Fruit fly (Drosophila melanogaster) whole organism, wandering third instar larva: ENCODE results near the gene Dbx.
A peak's percentile ranks its signal among the peaks of the same experiment; 100 is the strongest.

ENCODE experiments used
- Abd-B ChIP-seq: fragments of >200 bp; optimal IDR thresholded peaks from 2 replicates; lab custom pipeline; 2017; ENCODE audit warnings: missing biosample characterization, missing genetic modification characterization
- CG32264 ChIP-seq: fragments of 200-800 bp; sonication (Bioruptor generic); optimal IDR thresholded peaks from 2 replicates; lab custom pipeline; 2016; ENCODE audit warnings: missing biosample characterization, missing genetic modification characterization
- CG9705 ChIP-seq: fragments of 200-800 bp; sonication (Bioruptor generic); optimal IDR thresholded peaks from 2 replicates; lab custom pipeline; 2018; ENCODE audit warnings: missing biosample characterization, mild to moderate bottlenecking, missing genetic modification characterization
- CrebA ChIP-seq: fragments of 200-800 bp; sonication (Bioruptor generic); optimal IDR thresholded peaks from 2 replicates; lab custom pipeline; 2016; ENCODE audit warnings: missing biosample characterization, mild to moderate bottlenecking, missing genetic modification characterization, borderline replicate concordance
- Dfd ChIP-seq: fragments of >200 bp; optimal IDR thresholded peaks from 2 replicates; lab custom pipeline; 2017; ENCODE audit warnings: missing biosample characterization, missing genetic modification characterization
- Dif ChIP-seq: fragments of 200-275, 200-300 bp; sonication (Bioruptor generic); optimal IDR thresholded peaks from 2 replicates; lab custom pipeline; 2018; ENCODE audit warnings: missing biosample characterization, missing genetic modification characterization; ENCODE audit not compliant: partially characterized antibody
- GATAd ChIP-seq: sonication (Bioruptor generic); optimal IDR thresholded peaks from 2 replicates; lab custom pipeline; 2016; ENCODE audit warnings: missing biosample characterization, missing genetic modification characterization
- HLH106 ChIP-seq: fragments of 200-800 bp; optimal IDR thresholded peaks from 3 replicates; lab custom pipeline; 2019; ENCODE audit warnings: missing biosample characterization, mild to moderate bottlenecking, missing genetic modification characterization, moderate library complexity
- Hnf4 ChIP-seq: fragments of 200-800 bp; sonication (Bioruptor generic); optimal IDR thresholded peaks from 2 replicates; lab custom pipeline; 2016; ENCODE audit warnings: missing biosample characterization, mild to moderate bottlenecking, missing genetic modification characterization
- Hr83 ChIP-seq: fragments of 200-300 bp; sonication (Bioruptor generic); optimal IDR thresholded peaks from 2 replicates; lab custom pipeline; 2016; ENCODE audit warnings: missing biosample characterization, mild to moderate bottlenecking, missing genetic modification characterization, moderate library complexity; ENCODE audit not compliant: poor library complexity, severe bottlenecking
- Jra ChIP-seq: sonication (Bioruptor generic); optimal IDR thresholded peaks from 2 replicates; lab custom pipeline; 2016; ENCODE audit warnings: missing biosample characterization, missing genetic modification characterization
- Mio ChIP-seq: sonication (Bioruptor generic); optimal IDR thresholded peaks from 2 replicates; lab custom pipeline; 2016; ENCODE audit warnings: missing biosample characterization, missing genetic modification characterization
- N ChIP-seq: fragments of >200 bp; optimal IDR thresholded peaks from 2 replicates; lab custom pipeline; 2018; ENCODE audit warnings: missing biosample characterization, missing external identifiers, missing genetic modification characterization
- Rel ChIP-seq, 2 experiments: fragments of 200-800 bp; sonication (Bioruptor generic) in 1 of 2; optimal IDR thresholded peaks; 2 replicates in 1 of 2; 3 replicates in 1 of 2; lab custom pipeline; 2016 to 2019; ENCODE audit warnings: mild to moderate bottlenecking in 2 of 2, missing biosample characterization in 2 of 2, missing genetic modification characterization in 2 of 2, moderate library complexity in 1 of 2
- Sp1 ChIP-seq: fragments of 200-800 bp; sonication (Bioruptor generic); optimal IDR thresholded peaks from 3 replicates; lab custom pipeline; 2019; ENCODE audit warnings: missing biosample characterization, mild to moderate bottlenecking, missing genetic modification characterization, moderate library complexity
- Vsx2 ChIP-seq: fragments of 200-300, 225-300 bp; sonication (Bioruptor generic); optimal IDR thresholded peaks from 2 replicates; lab custom pipeline; 2018; ENCODE audit warnings: missing biosample characterization, missing genetic modification characterization; ENCODE audit not compliant: partially characterized antibody
- br ChIP-seq: fragments of 200-800 bp; sonication (Bioruptor generic); optimal IDR thresholded peaks from 2 replicates; lab custom pipeline; 2016; ENCODE audit warnings: missing biosample characterization, missing genetic modification characterization
- dl ChIP-seq, 2 experiments: fragments of 175-275, 200-275 bp in 1 of 2; fragments of 200-275 bp in 1 of 2; sonication (Bioruptor generic); optimal IDR thresholded peaks; lab custom pipeline; 2018; ENCODE audit warnings: mild to moderate bottlenecking in 2 of 2, missing biosample characterization in 2 of 2, missing genetic modification characterization in 2 of 2, moderate library complexity in 2 of 2; ENCODE audit not compliant: partially characterized antibody in 2 of 2, insufficient read depth in 1 of 2
- dmrt93B ChIP-seq: fragments of 200-800 bp; sonication (Bioruptor generic); optimal IDR thresholded peaks from 2 replicates; lab custom pipeline; 2018; ENCODE audit warnings: missing biosample characterization, mild to moderate bottlenecking, missing genetic modification characterization
- dsf ChIP-seq: sonication (Bioruptor generic); optimal IDR thresholded peaks from 2 replicates; lab custom pipeline; 2016; ENCODE audit warnings: missing biosample characterization, missing genetic modification characterization, borderline replicate concordance
- ey ChIP-seq: fragments of 200-800 bp; sonication (Bioruptor generic); optimal IDR thresholded peaks from 2 replicates; lab custom pipeline; 2016; ENCODE audit warnings: missing biosample characterization, missing genetic modification characterization
- fru ChIP-seq: fragments of 200-800 bp; sonication (Bioruptor generic); optimal IDR thresholded peaks from 3 replicates; lab custom pipeline; 2016; ENCODE audit warnings: missing biosample characterization, mild to moderate bottlenecking, missing genetic modification characterization
- h ChIP-seq: fragments of 200-800 bp; sonication (Bioruptor generic); optimal IDR thresholded peaks from 3 replicates; lab custom pipeline; 2016; ENCODE audit warnings: missing biosample characterization, mild to moderate bottlenecking, missing genetic modification characterization
- jim ChIP-seq: fragments of 175-275, 200-325 bp; sonication (Bioruptor generic); optimal IDR thresholded peaks from 2 replicates; lab custom pipeline; 2016; ENCODE audit warnings: missing biosample characterization, mild to moderate bottlenecking, missing genetic modification characterization
- lola ChIP-seq: fragments of >200 bp; optimal IDR thresholded peaks from 2 replicates; lab custom pipeline; 2017; ENCODE audit warnings: missing biosample characterization, missing genetic modification characterization
- pan ChIP-seq: fragments of >200 bp; optimal IDR thresholded peaks from 2 replicates; lab custom pipeline; 2017
- rgr ChIP-seq: fragments of 200-800 bp; sonication (Bioruptor generic); optimal IDR thresholded peaks from 3 replicates; lab custom pipeline; 2016; ENCODE audit warnings: missing biosample characterization, mild to moderate bottlenecking, missing genetic modification characterization
- sage ChIP-seq: fragments of 200-800 bp; sonication (Bioruptor generic); optimal IDR thresholded peaks from 2 replicates; lab custom pipeline; 2016; ENCODE audit warnings: missing biosample characterization, mild to moderate bottlenecking, missing genetic modification characterization
- sv ChIP-seq: fragments of 200-800 bp; sonication (Bioruptor generic); optimal IDR thresholded peaks from 3 replicates; lab custom pipeline; 2016; ENCODE audit warnings: missing biosample characterization, missing genetic modification characterization
- tai ChIP-seq: sonication (Bioruptor generic); optimal IDR thresholded peaks from 2 replicates; lab custom pipeline; 2016; ENCODE audit warnings: missing biosample characterization, missing genetic modification characterization
- usp ChIP-seq: fragments of >200 bp; optimal IDR thresholded peaks from 2 replicates; lab custom pipeline; 2017; ENCODE audit warnings: missing biosample characterization, missing genetic modification characterization
- woc ChIP-seq: sonication (Bioruptor generic); optimal IDR thresholded peaks from 2 replicates; lab custom pipeline; 2016; ENCODE audit warnings: missing biosample characterization, mild to moderate bottlenecking, missing genetic modification characterization

Dbx gene

DNA sequence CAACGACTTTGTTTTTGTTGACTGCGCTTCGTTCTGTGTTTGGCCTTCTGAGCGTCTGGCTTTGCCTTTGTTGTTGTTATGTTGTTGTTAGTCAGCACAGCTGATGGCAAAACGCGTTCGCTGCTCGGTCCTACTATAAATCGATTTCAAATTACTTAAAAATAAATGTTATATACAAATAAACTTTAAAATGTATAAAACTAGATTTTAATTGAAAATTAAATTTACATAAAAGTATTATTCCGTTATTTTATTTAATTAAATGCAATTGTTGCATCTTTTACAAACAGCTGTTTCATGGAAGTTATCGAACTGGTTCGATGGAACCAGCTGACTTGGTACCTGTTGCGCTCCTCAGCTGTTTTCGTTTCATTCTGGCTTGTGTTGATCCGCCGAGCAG, 43.0 kb downstream of the Dbx start, which contains the start of gene mv:
Gene mv, minus strand, starts transcription at position 80 of the 400 bp plus-strand sequence.
- TF ChIP-seq Rel (GFP tag; optimal IDR thresholded peaks at IDR 0.05; lab: Kevin White, UChicago): no peak
- TF ChIP-seq Rel (tag; optimal IDR thresholded peaks at IDR 0.05; lab: Kevin White, UChicago): no peak
- TF ChIP-seq sage (GFP tag; lab: Kevin White, UChicago): peak; percentile 53

DNA sequence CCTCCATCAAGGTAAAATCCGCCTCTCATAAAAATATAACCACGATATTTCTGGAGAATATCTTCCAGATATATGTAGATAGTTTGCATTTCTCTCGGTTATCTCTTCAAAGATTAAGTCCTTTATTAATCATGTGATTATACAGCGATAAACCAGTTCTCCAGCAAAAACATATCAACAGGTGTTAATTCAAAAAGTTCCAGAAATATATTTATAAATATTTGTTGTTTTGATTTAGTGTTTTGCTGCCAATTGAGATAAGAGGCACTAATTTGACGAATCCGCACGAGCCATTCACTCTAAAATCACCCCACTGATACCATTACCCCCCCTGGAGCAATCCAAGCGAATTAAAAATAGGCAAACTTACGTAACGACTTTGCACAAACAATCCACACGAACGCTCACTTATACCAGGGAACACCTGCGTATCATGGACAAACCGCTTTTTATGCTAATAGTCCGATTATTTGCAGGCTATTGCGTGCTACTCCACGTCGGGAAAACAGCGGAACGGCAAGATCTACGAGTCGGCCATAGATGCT, 43.6 kb downstream of the Dbx start:
- TF ChIP-seq Vsx2 (no peak), N (GFP tag; lab: Kevin White, UChicago) (no peak), Sp1 (no peak), Hr83 (GFP tag; lab: Kevin White, UChicago) (no peak), GATAd (GFP tag; lab: Kevin White, UChicago) (no peak)

DNA sequence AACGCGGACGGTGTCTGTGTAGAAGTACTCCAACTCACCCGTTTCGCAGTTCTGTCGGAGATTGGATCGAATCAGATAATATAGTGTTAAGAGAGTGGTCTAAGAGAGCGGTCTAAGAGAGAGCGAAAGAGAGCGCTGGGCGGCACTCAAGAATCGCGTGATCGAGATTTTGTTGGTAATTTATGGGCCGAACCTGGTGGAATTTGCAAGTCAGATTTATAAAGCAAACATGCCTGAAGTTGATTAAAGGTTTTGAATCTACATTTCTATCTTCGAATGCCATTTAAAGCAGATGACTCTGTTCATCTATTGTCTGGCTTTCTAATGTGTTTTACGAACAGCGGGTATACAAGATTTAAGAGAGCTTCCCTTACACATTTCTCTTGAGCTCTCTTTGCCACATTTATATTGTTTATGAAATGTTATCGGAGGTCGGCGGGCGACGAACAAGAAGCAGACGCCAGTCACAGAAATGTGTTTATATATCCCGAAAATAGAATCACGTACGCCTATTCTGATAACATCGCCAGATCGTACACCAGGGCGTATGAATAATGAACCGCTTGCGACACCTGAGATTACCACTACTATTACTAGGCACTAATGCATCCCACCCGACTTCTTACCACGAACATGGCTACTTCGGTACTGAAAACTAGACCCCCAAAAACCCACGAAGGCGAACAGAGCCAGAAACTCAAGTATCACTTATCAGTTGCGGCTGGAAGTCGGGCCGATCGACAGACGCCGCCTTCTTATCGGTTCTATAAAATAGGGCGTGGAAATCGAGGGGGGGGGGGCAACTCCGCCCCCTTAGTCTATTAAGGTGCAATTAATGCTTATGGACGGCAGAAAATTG, 46.6 kb downstream of the Dbx start:
- TF ChIP-seq br (GFP tag; lab: Kevin White, UChicago) (peak; percentile 84), Sp1 (peak; percentile 12), Dif (GFP tag; lab: Kevin White, UChicago) (peak; percentile 40), usp (GFP tag; lab: Kevin White, UChicago) (no peak), h (GFP tag; lab: Kevin White, UChicago) (peak; percentile 43), HLH106 (tag; lab: Kevin White, UChicago) (peak; percentile 13), Hr83 (GFP tag; lab: Kevin White, UChicago) (peak; percentile 19), rgr (peak; percentile 44), Rel (GFP tag; optimal IDR thresholded peaks at IDR 0.05; lab: Kevin White, UChicago) (no peak), Rel (tag; optimal IDR thresholded peaks at IDR 0.05; lab: Kevin White, UChicago) (peak; percentile 82), Vsx2 (no peak), CG9705 (GFP tag; lab: Kevin White, UChicago) (no peak)

DNA sequence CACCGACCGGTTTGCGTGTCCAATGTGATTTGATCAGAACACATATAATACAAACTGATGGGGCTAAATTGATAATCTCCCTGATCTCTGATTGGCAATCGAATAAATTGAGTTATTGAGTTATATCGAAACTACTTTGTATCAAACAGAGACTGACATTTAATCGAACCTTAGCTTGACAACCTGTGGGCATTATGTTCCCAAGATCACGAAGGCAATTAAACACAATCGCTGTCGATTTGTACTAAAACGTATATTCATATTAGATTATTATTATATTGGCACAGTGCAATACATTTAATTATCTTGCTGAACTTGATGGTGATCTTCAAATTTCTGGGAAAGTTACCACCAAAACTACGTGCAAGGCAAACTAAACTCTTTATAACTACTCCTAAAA, 47.3 kb downstream of the Dbx start:
- TF ChIP-seq Rel (GFP tag; optimal IDR thresholded peaks at IDR 0.05; lab: Kevin White, UChicago): no peak
- no peak for TF ChIP-seq Rel (tag; optimal IDR thresholded peaks at IDR 0.05; lab: Kevin White, UChicago)
- TF ChIP-seq pan (lab: Kevin White, UChicago): no peak
- TF ChIP-seq jim: no peak
- TF ChIP-seq usp (GFP tag; lab: Kevin White, UChicago): no peak
- TF ChIP-seq Jra (GFP tag; lab: Kevin White, UChicago): no peak
- no peak for TF ChIP-seq ey
- no peak for TF ChIP-seq CG32264 (GFP tag; lab: Kevin White, UChicago)
- no peak for TF ChIP-seq woc (GFP tag; lab: Kevin White, UChicago)
- TF ChIP-seq tai (GFP tag; lab: Kevin White, UChicago): no peak
- no peak for TF ChIP-seq sage (GFP tag; lab: Kevin White, UChicago)
- no peak for TF ChIP-seq Hnf4
- TF ChIP-seq dl (GFP tag; optimal IDR thresholded peaks at IDR 0.05; lab: Kevin White, UChicago; ENCODE audit: insufficient read depth in 1 of 2, partially characterized antibody in 2 of 2): no peak
- no peak for TF ChIP-seq Vsx2
- no peak for TF ChIP-seq HLH106 (tag; lab: Kevin White, UChicago)

DNA sequence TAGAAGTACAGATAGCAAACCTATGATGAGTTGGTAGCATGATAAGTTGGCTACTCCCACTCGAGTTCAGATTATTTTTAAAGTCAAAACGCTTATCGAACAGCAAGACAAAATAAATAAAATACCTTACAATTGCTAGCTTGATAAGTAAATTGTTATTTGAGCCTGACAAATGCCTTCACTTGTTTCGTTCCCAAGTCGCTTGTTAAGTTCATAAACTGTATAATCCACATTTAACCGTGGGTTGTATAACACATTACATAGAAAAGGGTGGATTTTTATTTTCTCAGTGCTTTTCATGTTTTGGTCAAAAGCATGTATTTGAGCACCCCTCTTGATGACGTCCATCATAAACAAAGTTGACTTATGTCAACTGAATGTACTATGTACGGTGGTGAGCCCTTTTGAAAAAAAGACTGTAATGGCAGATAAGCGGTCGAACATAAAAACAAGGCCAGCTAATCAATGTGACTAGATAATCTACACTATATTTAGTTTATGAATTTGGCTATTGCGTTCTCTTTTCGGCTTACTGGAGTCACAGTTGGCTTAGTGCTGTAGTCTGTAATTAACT, 47.8 kb downstream of the Dbx start:
- TF ChIP-seq fru (GFP tag; lab: Kevin White, UChicago): no peak
- no peak for TF ChIP-seq usp (GFP tag; lab: Kevin White, UChicago)
- TF ChIP-seq Mio (GFP tag; lab: Kevin White, UChicago): no peak
- TF ChIP-seq Rel (GFP tag; optimal IDR thresholded peaks at IDR 0.05; lab: Kevin White, UChicago): no peak
- TF ChIP-seq Rel (tag; optimal IDR thresholded peaks at IDR 0.05; lab: Kevin White, UChicago): no peak
- TF ChIP-seq woc (GFP tag; lab: Kevin White, UChicago): no peak
- TF ChIP-seq CG32264 (GFP tag; lab: Kevin White, UChicago): no peak
- no peak for TF ChIP-seq dmrt93B (GFP tag; lab: Kevin White, UChicago)
- no peak for TF ChIP-seq rgr
- no peak for TF ChIP-seq lola (GFP tag; lab: Kevin White, UChicago)
- no peak for TF ChIP-seq jim
- TF ChIP-seq N (GFP tag; lab: Kevin White, UChicago): no peak
- TF ChIP-seq sv (GFP tag; lab: Kevin White, UChicago): no peak
- no peak for TF ChIP-seq sage (GFP tag; lab: Kevin White, UChicago)
- no peak for TF ChIP-seq Dif (GFP tag; lab: Kevin White, UChicago)
- no peak for TF ChIP-seq Abd-B (GFP tag; lab: Kevin White, UChicago)
- no peak for TF ChIP-seq dsf (GFP tag; lab: Kevin White, UChicago)
- TF ChIP-seq Vsx2: no peak
- no peak for TF ChIP-seq CrebA (GFP tag; lab: Kevin White, UChicago)
- TF ChIP-seq Dfd (GFP tag; lab: Kevin White, UChicago): no peak
- TF ChIP-seq Jra (GFP tag; lab: Kevin White, UChicago): no peak
